Fruit fly (Drosophila melanogaster) whole organism, pupa: ENCODE data around the gene Rtnl1.

Source experiments
- CG13204 ChIP-seq: fragments of 200-800 bp; sonication (Bioruptor generic); optimal IDR thresholded peaks from 2 replicates; lab custom pipeline; 2018; ENCODE audit warnings: missing biosample characterization, mild to moderate bottlenecking, missing genetic modification characterization, moderate library complexity
- CG14655 ChIP-seq: fragments of 200-800 bp; sonication (Bioruptor generic); optimal IDR thresholded peaks from 3 replicates; lab custom pipeline; 2017; ENCODE audit warnings: mild to moderate bottlenecking, missing biosample characterization, missing genetic modification reagents, missing genetic modification characterization
- CG8159 ChIP-seq: fragments of 200-800 bp; sonication (Bioruptor generic); optimal IDR thresholded peaks from 3 replicates; lab custom pipeline; 2018; ENCODE audit warnings: missing biosample characterization, mild to moderate bottlenecking, missing genetic modification characterization, moderate library complexity
- CG8301 ChIP-seq: fragments of 200-800 bp; sonication (Bioruptor generic); optimal IDR thresholded peaks from 2 replicates; lab custom pipeline; 2018; ENCODE audit warnings: missing biosample characterization, mild to moderate bottlenecking, missing genetic modification characterization
- D1 ChIP-seq: fragments of 200-800 bp; sonication (Bioruptor generic); optimal IDR thresholded peaks from 2 replicates; lab custom pipeline; 2018; ENCODE audit warnings: missing biosample characterization, mild to moderate bottlenecking, missing genetic modification characterization, moderate library complexity
- EcR ChIP-seq: fragments of 200-800 bp; sonication (Bioruptor generic); optimal IDR thresholded peaks from 3 replicates; lab custom pipeline; 2019; ENCODE audit warnings: missing biosample characterization, missing genetic modification characterization, mild to moderate bottlenecking, moderate library complexity, missing genetic modification reagents
- Ets98B ChIP-seq: fragments of 200-800 bp; sonication (Bioruptor generic); IDR thresholded peaks from 2 replicates; pipeline ENCODE4 v1.3.6; 2022; ENCODE audit warnings: missing biosample characterization, missing genetic modification characterization
- Snoo ChIP-seq: fragments of 200-800 bp; sonication (Bioruptor generic); optimal IDR thresholded peaks from 3 replicates; lab custom pipeline; 2017; ENCODE audit warnings: missing biosample characterization, mild to moderate bottlenecking, missing genetic modification characterization, inconsistent platforms
- rn ChIP-seq: fragments of 200-800 bp; sonication (Bioruptor generic); IDR thresholded peaks from 2 replicates; pipeline ENCODE4 v1.3.6; 2022; ENCODE audit warnings: missing biosample characterization, missing genetic modification characterization

DNA sequence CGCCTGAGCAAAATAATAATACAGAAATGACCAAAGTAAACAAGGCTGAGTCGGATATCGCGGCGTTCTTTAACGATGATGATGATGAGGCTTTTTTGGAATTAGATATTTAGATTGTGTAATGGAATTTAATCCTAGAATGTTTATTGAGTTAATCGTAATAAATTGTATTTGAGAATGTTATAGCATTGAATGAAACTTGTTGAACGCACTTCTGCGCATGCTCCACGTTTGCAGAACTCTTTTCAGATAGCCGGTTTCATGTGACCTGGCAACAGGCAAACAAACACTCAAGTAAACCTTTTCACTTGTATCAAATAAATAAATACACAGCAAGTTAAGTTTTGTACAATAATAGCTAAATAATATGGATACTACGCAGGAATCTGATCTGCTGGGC is 51.4 kb downstream of the Rtnl1 start, which contains the start of gene CG34124:
- TF ChIP-seq CG8159 (tag; lab: Kevin White, UChicago) (no peak), rn (GFP tag; lab: Robert Waterston, UW) (no peak), D1 (tag; lab: Kevin White, UChicago) (no peak), EcR (GFP tag; lab: Kevin White, UChicago) (no peak), Snoo (no peak), Ets98B (GFP tag; lab: Robert Waterston, UW) (no peak), CG13204 (no peak), CG8301 (no peak), CG14655 (GFP tag; lab: Kevin White, UChicago) (no peak)
